Worm (Caenorhabditis elegans): ENCODE measurements around the gene paa-1.

- TF ChIP-seq unc-62 (GFP tag; optimal IDR thresholded peaks at IDR 0.05): no peak
- TF ChIP-seq lsy-2 (tag; optimal IDR thresholded peaks at IDR 0.05): no peak
- no peak for TF ChIP-seq egl-27 (tag; optimal IDR thresholded peaks at IDR 0.05)
- TF ChIP-seq blmp-1 (tag; optimal IDR thresholded peaks at IDR 0.05; ENCODE audit: insufficient read depth): no peak
- TF ChIP-seq nhr-237 (tag; optimal IDR thresholded peaks at IDR 0.05): no peak
- no peak for TF ChIP-seq nhr-77 (tag; optimal IDR thresholded peaks at IDR 0.05)
- no peak for TF ChIP-seq R02D3.7 (tag; optimal IDR thresholded peaks at IDR 0.05)
- TF ChIP-seq nhr-6 (tag; optimal IDR thresholded peaks at IDR 0.05): no peak
- no peak for TF ChIP-seq lin-13 (GFP tag; optimal IDR thresholded peaks at IDR 0.05)
Observed at ce11 chrIII:5423665-5424133, 26.8 kb upstream of the paa-1 start, which contains the start of gene dnj-24.

All from whole organism, L2 larva.